Fruit fly (Drosophila melanogaster) whole organism, pupa: Measurements from ENCODE around the gene CG10353.

Source experiments
- CG10348 ChIP-seq: fragments of 200-800 bp; sonication (Bioruptor generic); IDR thresholded peaks from 2 replicates; pipeline ENCODE4 v1.3.6; 2022; ENCODE audit warnings: missing biosample characterization, missing genetic modification characterization
- CG12605 ChIP-seq: fragments of 200-800 bp; sonication (Bioruptor generic); IDR thresholded peaks from 2 replicates; pipeline ENCODE4 v1.3.6; 2022; ENCODE audit warnings: missing biosample characterization, missing genetic modification characterization
- CG13204 ChIP-seq: fragments of 200-800 bp; sonication (Bioruptor generic); optimal IDR thresholded peaks from 2 replicates; lab custom pipeline; 2018; ENCODE audit warnings: missing biosample characterization, mild to moderate bottlenecking, missing genetic modification characterization, moderate library complexity
- CG14655 ChIP-seq: fragments of 200-800 bp; sonication (Bioruptor generic); optimal IDR thresholded peaks from 3 replicates; lab custom pipeline; 2017; ENCODE audit warnings: mild to moderate bottlenecking, missing biosample characterization, missing genetic modification reagents, missing genetic modification characterization
- CG15710 ChIP-seq: fragments of 200-800 bp; sonication (Bioruptor generic); optimal IDR thresholded peaks from 2 replicates; lab custom pipeline; 2018; ENCODE audit warnings: missing biosample characterization, mild to moderate bottlenecking, missing genetic modification characterization, moderate library complexity
- CG17806 ChIP-seq: fragments of 200-800 bp; sonication (Bioruptor generic); optimal IDR thresholded peaks from 2 replicates; lab custom pipeline; 2018; ENCODE audit warnings: missing biosample characterization, mild to moderate bottlenecking, missing genetic modification characterization, moderate library complexity
- CG32121 ChIP-seq: fragments of 200-800 bp; sonication (Bioruptor generic); IDR thresholded peaks from 2 replicates; pipeline ENCODE4 v1.3.6; 2022; ENCODE audit warnings: missing biosample characterization, missing genetic modification characterization
- CG34367 ChIP-seq: fragments of 200-800 bp; sonication (Bioruptor generic); optimal IDR thresholded peaks from 2 replicates; lab custom pipeline; 2018; ENCODE audit warnings: missing biosample characterization, mild to moderate bottlenecking, missing genetic modification characterization
- CG4496 ChIP-seq: fragments of 200-800 bp; sonication (Bioruptor generic); IDR thresholded peaks from 3 replicates; pipeline ENCODE4 v1.3.6; 2022; ENCODE audit warnings: missing biosample characterization, missing genetic modification characterization
- CG8159 ChIP-seq: fragments of 200-800 bp; sonication (Bioruptor generic); optimal IDR thresholded peaks from 3 replicates; lab custom pipeline; 2018; ENCODE audit warnings: missing biosample characterization, mild to moderate bottlenecking, missing genetic modification characterization, moderate library complexity
- CG8301 ChIP-seq: fragments of 200-800 bp; sonication (Bioruptor generic); optimal IDR thresholded peaks from 2 replicates; lab custom pipeline; 2018; ENCODE audit warnings: missing biosample characterization, mild to moderate bottlenecking, missing genetic modification characterization
- CG9948 ChIP-seq: fragments of 200-800 bp; sonication (Bioruptor generic); optimal IDR thresholded peaks from 2 replicates; lab custom pipeline; 2018; ENCODE audit warnings: missing biosample characterization, mild to moderate bottlenecking, missing genetic modification characterization, moderate library complexity
- D1 ChIP-seq: fragments of 200-800 bp; sonication (Bioruptor generic); optimal IDR thresholded peaks from 2 replicates; lab custom pipeline; 2018; ENCODE audit warnings: missing biosample characterization, mild to moderate bottlenecking, missing genetic modification characterization, moderate library complexity
- EcR ChIP-seq: fragments of 200-800 bp; sonication (Bioruptor generic); optimal IDR thresholded peaks from 3 replicates; lab custom pipeline; 2019; ENCODE audit warnings: missing biosample characterization, missing genetic modification characterization, mild to moderate bottlenecking, moderate library complexity, missing genetic modification reagents
- Ets98B ChIP-seq: fragments of 200-800 bp; sonication (Bioruptor generic); IDR thresholded peaks from 2 replicates; pipeline ENCODE4 v1.3.6; 2022; ENCODE audit warnings: missing biosample characterization, missing genetic modification characterization
- Pif1A ChIP-seq: fragments of 200-800 bp; sonication (Bioruptor generic); optimal IDR thresholded peaks from 3 replicates; lab custom pipeline; 2016; ENCODE audit warnings: missing biosample characterization, missing genetic modification characterization
- Pif1B ChIP-seq: fragments of 200-800 bp; sonication (Bioruptor generic); optimal IDR thresholded peaks from 3 replicates; lab custom pipeline; 2016; ENCODE audit warnings: missing biosample characterization, missing genetic modification characterization
- Snoo ChIP-seq: fragments of 200-800 bp; sonication (Bioruptor generic); optimal IDR thresholded peaks from 3 replicates; lab custom pipeline; 2017; ENCODE audit warnings: missing biosample characterization, mild to moderate bottlenecking, missing genetic modification characterization, inconsistent platforms
- fd96Ca ChIP-seq: fragments of 200-800 bp; sonication (Bioruptor generic); IDR thresholded peaks from 3 replicates; pipeline ENCODE4 v1.3.6; 2022; ENCODE audit warnings: missing biosample characterization, missing genetic modification characterization
- gl ChIP-seq: fragments of 200-800 bp; sonication (Bioruptor generic); optimal IDR thresholded peaks from 2 replicates; lab custom pipeline; 2018; ENCODE audit warnings: missing biosample characterization, mild to moderate bottlenecking, missing genetic modification characterization
- rn ChIP-seq: fragments of 200-800 bp; sonication (Bioruptor generic); IDR thresholded peaks from 2 replicates; pipeline ENCODE4 v1.3.6; 2022; ENCODE audit warnings: missing biosample characterization, missing genetic modification characterization

CG10353 gene

dm6 chrX:11854758-11855465, 32.0 kb downstream of the CG10353 start, which contains the start of the genes CG10347 and ATP7:
CG10347 (minus strand) TSS chrX:11854931.
ATP7 (plus strand) TSS chrX:11855022.
- TF ChIP-seq D1 (no peak), CG8301 (tag; lab: Kevin White, UChicago) (no peak), CG32121 (0 out of 2 replicates have a peak, but pooled peaks have one; percentile 7), Pif1A (peak; percentile 27), CG17806 (tag; lab: Kevin White, UChicago) (no peak), rn (no peak), Snoo (peak; percentile 2)

- TF ChIP-seq CG4496 (GFP tag; lab: Robert Waterston, UW), result peak; percentile 43; the same call in 2 of the 3 replicates
- TF ChIP-seq CG15710 (tag; lab: Kevin White, UChicago), result peak; percentile 13
- TF ChIP-seq Pif1B, result no peak
- TF ChIP-seq CG9948 (tag; lab: Kevin White, UChicago), result no peak
- no peak for TF ChIP-seq rn
- TF ChIP-seq CG13204, result no peak
- TF ChIP-seq CG34367 (tag; lab: Kevin White, UChicago), result no peak
- TF ChIP-seq CG32121, result no peak; the same call in 1 of the 2 replicates
- no peak for TF ChIP-seq CG12605
- TF ChIP-seq Ets98B (GFP tag; lab: Robert Waterston, UW), result peak; percentile 39; the same call in 1 of the 2 replicates
- TF ChIP-seq Pif1A, result no peak
- no peak for TF ChIP-seq D1
- TF ChIP-seq Snoo, result peak; percentile 33
- TF ChIP-seq fd96Ca (GFP tag; lab: Robert Waterston, UW), result peak; percentile 18; the same call in 1 of the 3 replicates
- TF ChIP-seq gl (tag; lab: Kevin White, UChicago), result no peak
- no peak for TF ChIP-seq CG8159 (tag; lab: Kevin White, UChicago)
- no peak for TF ChIP-seq CG14655
Observed at dm6 chrX:11852310-11852709, 34.7 kb downstream of the CG10353 start, which contains the start of gene p24-1. p24-1 (minus strand) TSS chrX:11852530.

- TF ChIP-seq EcR (GFP tag; lab: Kevin White, UChicago) (no peak), CG10348 (no peak), Pif1A (no peak)
Observed at dm6 chrX:11849267-11849666, 37.7 kb downstream of the CG10353 start.

- TF ChIP-seq CG8159 (tag; lab: Kevin White, UChicago), result no peak
- no peak for TF ChIP-seq Snoo
- no peak for TF ChIP-seq fd96Ca (GFP tag; lab: Robert Waterston, UW)
- no peak for TF ChIP-seq D1
- TF ChIP-seq CG32121, result no peak
- no peak for TF ChIP-seq CG12605
- no peak for TF ChIP-seq CG8301 (tag; lab: Kevin White, UChicago)
- TF ChIP-seq rn, result no peak
- TF ChIP-seq CG14655, result no peak
- no peak for TF ChIP-seq EcR (GFP tag; lab: Kevin White, UChicago)
- TF ChIP-seq Ets98B (GFP tag; lab: Robert Waterston, UW), result no peak
- TF ChIP-seq CG9948 (tag; lab: Kevin White, UChicago), result no peak
- no peak for TF ChIP-seq Pif1A
- TF ChIP-seq CG4496 (GFP tag; lab: Robert Waterston, UW), result no peak
- no peak for TF ChIP-seq Pif1B
- no peak for TF ChIP-seq CG15710 (tag; lab: Kevin White, UChicago)
- no peak for TF ChIP-seq CG10348
- no peak for TF ChIP-seq CG13204
- TF ChIP-seq CG34367 (tag; lab: Kevin White, UChicago), result no peak
- no peak for TF ChIP-seq CG17806 (tag; lab: Kevin White, UChicago)
- TF ChIP-seq, all 21 proteins: peak for 0
Observed at dm6 chrX:11848507-11849264, 38.3 kb downstream of the CG10353 start.

dm6 chrX:11846049-11846718, 40.8 kb downstream of the CG10353 start, which contains the start of gene CG15740:
CG15740 (minus strand) TSS chrX:11846099.
- 0 out of 3 replicates have a peak, but pooled peaks have one; percentile 24 for TF ChIP-seq CG4496 (GFP tag; lab: Robert Waterston, UW)
- no peak for TF ChIP-seq CG15710 (tag; lab: Kevin White, UChicago)
- no peak for TF ChIP-seq CG34367 (tag; lab: Kevin White, UChicago)
- TF ChIP-seq CG32121, result peak; percentile 31; the same call in 1 of the 2 replicates
- TF ChIP-seq Pif1B, result no peak
- TF ChIP-seq EcR (GFP tag; lab: Kevin White, UChicago), result no peak

- TF ChIP-seq Pif1B (no peak), CG8159 (tag; lab: Kevin White, UChicago) (peak; percentile 45)
Observed at dm6 chrX:11841702-11842378, 45.1 kb downstream of the CG10353 start.
